Worm (Caenorhabditis elegans): ENCODE data around the gene Y50E8A.2.

Gene Y50E8A.2

ce11 chrV:14689060-14689750 is 39.4 kb downstream of the Y50E8A.2 start, which contains the start of gene gasr-8 (continued):
- TF ChIP-seq bed-1 (GFP tag; IDR thresholded peaks at IDR 0.05) (no peak), cebp-2 (GFP tag; IDR thresholded peaks at IDR 0.05) (no peak), B0035.1 (tag; optimal IDR thresholded peaks at IDR 0.05) (no peak), nfya-2 (GFP tag; IDR thresholded peaks at IDR 0.05) (no peak), lin-40 (tag; optimal IDR thresholded peaks at IDR 0.05) (no peak), ceh-100 (GFP tag; IDR thresholded peaks at IDR 0.05) (no peak), dox-1 (GFP tag; IDR thresholded peaks at IDR 0.05) (peak; percentile 45; the same call in 1 of the 2 replicates), lin-54 (GFP tag; optimal IDR thresholded peaks at IDR 0.05) (peak; percentile 26), madf-10 (tag; optimal IDR thresholded peaks at IDR 0.05) (peak; percentile 28), K12H6.12 (tag; optimal IDR thresholded peaks at IDR 0.05) (no peak), xnd-1 (tag; optimal IDR thresholded peaks at IDR 0.05) (peak; percentile 64), C17E4.6 (GFP tag; IDR thresholded peaks at IDR 0.05) (no peak), lin-35 (GFP tag; optimal IDR thresholded peaks at IDR 0.05) (no peak), Y67H2A.10 (GFP tag; conservative IDR thresholded peaks at IDR 0.05) (no peak), K11D2.4 (GFP tag; IDR thresholded peaks at IDR 0.05) (no peak), T07F8.4 (tag; optimal IDR thresholded peaks at IDR 0.05) (no peak), madf-8 (GFP tag; conservative IDR thresholded peaks at IDR 0.05) (peak; percentile 66), rcor-1 (GFP tag; IDR thresholded peaks at IDR 0.05) (no peak), lir-1 (GFP tag; conservative IDR thresholded peaks at IDR 0.05) (no peak), B0261.1 (tag; optimal IDR thresholded peaks at IDR 0.05) (peak; percentile 85), mxl-1 (tag; optimal IDR thresholded peaks at IDR 0.05) (no peak), ets-4 (GFP tag; optimal IDR thresholded peaks at IDR 0.05) (no peak), nhr-120 (GFP tag; IDR thresholded peaks at IDR 0.05) (no peak), F55B11.4 (tag; optimal IDR thresholded peaks at IDR 0.05; ENCODE audit: borderline replicate concordance, insufficient read depth) (no peak)

- TF ChIP-seq tbx-9 (tag; optimal IDR thresholded peaks at IDR 0.05; ENCODE audit: borderline replicate concordance) (no peak), lin-35 (GFP tag; optimal IDR thresholded peaks at IDR 0.05) (peak in 1 of 3 experiments; percentile 62), ceh-79 (tag; optimal IDR thresholded peaks at IDR 0.05) (peak; percentile 80), hmg-1.2 (GFP tag; IDR thresholded peaks at IDR 0.05) (peak; percentile 36; the same call in 1 of the 2 replicates), nhr-179 (tag; optimal IDR thresholded peaks at IDR 0.05) (no peak), B0261.1 (tag; optimal IDR thresholded peaks at IDR 0.05) (peak; percentile 6), cebp-1 (GFP tag; IDR thresholded peaks at IDR 0.05) (no peak), cebp-1 (tag; optimal IDR thresholded peaks at IDR 0.05) (peak; percentile 69), ZK185.1 (tag; optimal IDR thresholded peaks at IDR 0.05; ENCODE audit: poor library complexity, severe bottlenecking) (peak; percentile 64), B0019.2 (GFP tag; conservative IDR thresholded peaks at IDR 0.05) (no peak), dpff-1 (tag; optimal IDR thresholded peaks at IDR 0.05) (no peak), madf-10 (tag; optimal IDR thresholded peaks at IDR 0.05) (peak; percentile 60), mel-28 (tag; optimal IDR thresholded peaks at IDR 0.05; ENCODE audit: borderline replicate concordance) (no peak), fkh-3 (tag; optimal IDR thresholded peaks at IDR 0.05) (no peak), snpc-4 (GFP tag; optimal IDR thresholded peaks at IDR 0.05) (peak; percentile 3), snpc-4 (tag; optimal IDR thresholded peaks at IDR 0.05) (peak in 2 of 4 experiments; percentile 39 to 74), nhr-27 (tag; optimal IDR thresholded peaks at IDR 0.05) (no peak), ceh-91 (GFP tag; IDR thresholded peaks at IDR 0.05) (no peak), chd-7 (tag; optimal IDR thresholded peaks at IDR 0.05) (no peak), nhr-80 (tag; optimal IDR thresholded peaks at IDR 0.05) (peak; percentile 32), somi-1 (GFP tag; optimal IDR thresholded peaks at IDR 0.05) (peak; percentile 26), attf-5 (GFP tag; optimal IDR thresholded peaks at IDR 0.05) (peak; percentile 26), mcd-1 (GFP tag; IDR thresholded peaks at IDR 0.05) (peak; percentile 66), pbrm-1 (GFP tag; IDR thresholded peaks at IDR 0.05) (peak; percentile 85), F33H1.4 (GFP tag; IDR thresholded peaks at IDR 0.05) (peak; percentile 36; the same call in 1 of the 2 replicates)
These were observed 40.3 kb downstream of the Y50E8A.2 start, which contains the start of gene C47E8.11 for ce11 chrV:14688097-14688912. Gene C47E8.11, plus strand, starts transcription at chrV:14688616.
